Fruit fly (Drosophila melanogaster): ENCODE results near the gene vkg.

vkg gene

DNA sequence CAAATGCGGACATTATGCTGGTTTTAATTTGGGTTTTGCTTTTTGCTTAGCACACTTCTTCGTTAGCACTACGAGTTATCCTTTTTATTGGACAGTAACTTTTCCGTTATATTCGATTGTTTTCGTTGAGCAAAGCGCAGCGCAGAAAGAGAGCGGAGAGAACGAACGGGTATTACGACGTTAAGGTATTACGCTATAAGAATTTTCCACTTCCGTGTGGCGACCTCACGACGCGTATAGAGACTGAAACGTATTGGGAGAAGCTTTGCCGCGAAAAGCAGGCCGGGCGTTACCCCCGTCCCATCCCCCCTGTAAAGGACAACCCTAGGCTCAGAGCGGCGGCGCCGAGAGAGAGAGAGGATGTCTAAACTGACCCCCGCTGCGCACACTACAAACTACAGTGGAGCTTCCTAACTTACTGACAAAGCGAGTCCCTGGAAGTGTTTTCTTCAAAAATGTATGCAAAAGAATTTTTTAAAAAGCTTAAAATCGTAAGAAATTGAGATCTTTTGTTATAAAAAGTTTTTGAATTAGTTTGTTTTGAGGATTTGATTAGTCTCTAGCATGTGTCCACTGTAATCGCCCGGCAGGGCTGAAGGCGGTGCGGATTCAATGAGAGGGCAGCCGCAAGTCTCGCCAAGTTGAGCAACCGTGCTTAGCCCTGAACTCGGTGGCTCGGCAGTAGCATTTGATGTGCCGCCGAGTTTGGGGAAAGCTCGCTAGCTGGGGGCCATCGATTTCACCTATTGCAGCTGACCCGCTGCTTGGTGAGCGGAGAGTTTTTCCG, 23.1 kb downstream of the vkg start:
- TF ChIP-seq Ets98B (GFP tag; IDR thresholded peaks at IDR 0.05), result peak; percentile 88
- peak; percentile 88 for TF ChIP-seq CG34367 (tag; optimal IDR thresholded peaks at IDR 0.05)
- peak; percentile 41 for TF ChIP-seq D1 (tag; optimal IDR thresholded peaks at IDR 0.05)
- TF ChIP-seq CG8159 (tag; optimal IDR thresholded peaks at IDR 0.05), result peak; percentile 90
- TF ChIP-seq CG4496 (GFP tag; IDR thresholded peaks at IDR 0.05), result peak; percentile 94
- peak; percentile 91 for TF ChIP-seq CG12605 (GFP tag; IDR thresholded peaks at IDR 0.05)
- peak; percentile 38 for TF ChIP-seq EcR (GFP tag; optimal IDR thresholded peaks at IDR 0.05)
- TF ChIP-seq CG8301 (tag; optimal IDR thresholded peaks at IDR 0.05), result peak; percentile 81
- TF ChIP-seq CG14655 (GFP tag; optimal IDR thresholded peaks at IDR 0.05), result peak; percentile 83
- peak; percentile 86 for TF ChIP-seq Pif1B (GFP tag; optimal IDR thresholded peaks at IDR 0.05)
- peak; percentile 89 for TF ChIP-seq CG17806 (tag; optimal IDR thresholded peaks at IDR 0.05)
- TF ChIP-seq gl (tag; optimal IDR thresholded peaks at IDR 0.05), result peak; percentile 73
- TF ChIP-seq CG13204 (GFP tag; optimal IDR thresholded peaks at IDR 0.05), result peak; percentile 69
- TF ChIP-seq CG10348 (GFP tag; IDR thresholded peaks at IDR 0.05), result peak; percentile 76
- peak; percentile 70 for TF ChIP-seq Snoo (tag; optimal IDR thresholded peaks at IDR 0.05)
- peak; percentile 90 for TF ChIP-seq CG15710 (tag; optimal IDR thresholded peaks at IDR 0.05)
- TF ChIP-seq CG9948 (tag; optimal IDR thresholded peaks at IDR 0.05), result peak; percentile 89
- peak; percentile 61; the same call in 1 of the 2 replicates for TF ChIP-seq rn (GFP tag; IDR thresholded peaks at IDR 0.05)
- TF ChIP-seq Pif1A (GFP tag; optimal IDR thresholded peaks at IDR 0.05), result peak; percentile 90
- peak; percentile 90 for TF ChIP-seq fd96Ca (GFP tag; IDR thresholded peaks at IDR 0.05)
- TF ChIP-seq CG32121 (GFP tag; IDR thresholded peaks at IDR 0.05), result peak; percentile 89

DNA sequence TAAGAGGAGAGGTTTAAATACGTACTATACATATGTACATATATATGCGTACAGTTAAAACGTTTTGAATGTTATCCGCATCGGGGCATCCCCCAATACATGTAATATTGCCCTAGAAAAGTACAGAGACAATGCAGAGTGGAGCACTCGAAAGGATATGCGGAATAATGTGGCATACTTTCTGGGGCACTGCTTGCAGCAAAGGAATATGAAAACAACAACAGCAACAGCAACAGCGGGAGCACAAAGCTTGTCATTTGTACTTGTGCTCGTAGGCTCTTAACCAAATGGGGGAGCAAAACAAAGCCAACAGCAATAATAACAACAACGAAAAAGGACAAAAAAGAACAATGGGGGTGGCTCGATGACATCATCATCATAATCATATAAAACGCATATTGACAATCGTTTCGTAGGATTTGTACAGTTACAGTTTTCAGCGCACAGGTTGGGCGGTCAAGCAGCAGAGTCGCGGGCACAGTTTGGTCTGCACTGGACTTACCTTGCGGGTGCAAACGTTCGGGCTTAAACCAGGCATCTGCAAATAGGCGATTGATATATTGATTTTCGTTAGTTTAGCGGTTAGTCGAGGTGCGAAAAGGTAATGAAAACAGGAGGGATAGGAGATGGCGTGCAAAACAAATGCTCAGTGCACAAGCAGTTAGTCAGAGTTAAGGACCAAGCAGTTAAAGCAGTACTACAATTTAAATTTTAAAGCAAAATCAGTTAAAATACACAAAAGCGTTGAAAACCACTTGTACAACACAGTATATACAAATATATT, 24.1 kb downstream of the vkg start:
- TF ChIP-seq CG8159 (tag; optimal IDR thresholded peaks at IDR 0.05) (no peak), CG12605 (GFP tag; IDR thresholded peaks at IDR 0.05) (no peak), CG15710 (tag; optimal IDR thresholded peaks at IDR 0.05) (no peak), CG17806 (tag; optimal IDR thresholded peaks at IDR 0.05) (no peak), CG8301 (tag; optimal IDR thresholded peaks at IDR 0.05) (no peak), rn (GFP tag; IDR thresholded peaks at IDR 0.05) (no peak), CG14655 (GFP tag; optimal IDR thresholded peaks at IDR 0.05) (no peak), Ets98B (GFP tag; IDR thresholded peaks at IDR 0.05) (no peak), CG10348 (GFP tag; IDR thresholded peaks at IDR 0.05) (no peak), EcR (GFP tag; optimal IDR thresholded peaks at IDR 0.05) (no peak), gl (tag; optimal IDR thresholded peaks at IDR 0.05) (no peak), Pif1B (GFP tag; optimal IDR thresholded peaks at IDR 0.05) (no peak), CG32121 (GFP tag; IDR thresholded peaks at IDR 0.05) (no peak), CG13204 (GFP tag; optimal IDR thresholded peaks at IDR 0.05) (no peak), CG34367 (tag; optimal IDR thresholded peaks at IDR 0.05) (no peak), CG9948 (tag; optimal IDR thresholded peaks at IDR 0.05) (no peak), D1 (tag; optimal IDR thresholded peaks at IDR 0.05) (no peak), Pif1A (GFP tag; optimal IDR thresholded peaks at IDR 0.05) (no peak)

DNA sequence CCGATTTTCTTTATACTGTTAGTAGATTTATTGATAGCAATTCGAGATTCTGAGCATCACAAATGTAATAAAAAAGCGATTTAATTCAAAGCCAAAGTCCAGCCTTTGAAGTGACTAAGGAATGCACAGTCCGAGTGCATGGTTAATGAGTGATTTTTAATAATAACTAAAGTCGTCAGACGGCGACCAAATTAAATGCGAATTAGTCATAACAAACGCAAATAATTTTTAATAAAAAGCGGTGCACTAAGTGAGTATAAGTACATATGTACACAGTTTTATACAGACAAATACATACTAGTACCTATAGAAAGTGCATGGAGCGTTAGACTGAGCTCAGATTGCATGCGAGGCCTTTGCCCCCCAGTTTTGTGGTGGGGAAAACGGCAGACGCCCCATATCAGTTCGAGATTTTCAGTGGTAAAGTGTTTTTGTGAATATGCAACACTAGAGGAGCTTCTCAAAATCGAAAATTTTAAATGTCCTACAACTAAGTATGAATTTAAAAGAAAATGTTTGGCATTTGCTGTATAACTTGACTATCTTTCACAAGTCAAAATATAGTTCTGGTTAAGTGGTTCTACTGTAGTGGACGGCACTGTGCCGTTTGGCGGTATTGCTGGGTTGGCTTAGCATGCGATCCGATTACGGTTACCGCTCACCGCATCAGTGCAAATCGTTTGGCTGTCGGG, 25.1 kb downstream of the vkg start:
- TF ChIP-seq rn (GFP tag; IDR thresholded peaks at IDR 0.05) (no peak), Ets98B (GFP tag; IDR thresholded peaks at IDR 0.05) (peak; percentile 75), Snoo (tag; optimal IDR thresholded peaks at IDR 0.05) (no peak), CG17806 (tag; optimal IDR thresholded peaks at IDR 0.05) (no peak), CG8159 (tag; optimal IDR thresholded peaks at IDR 0.05) (no peak), CG32121 (GFP tag; IDR thresholded peaks at IDR 0.05) (peak; percentile 49; the same call in 1 of the 2 replicates), CG10348 (GFP tag; IDR thresholded peaks at IDR 0.05) (no peak), Pif1A (GFP tag; optimal IDR thresholded peaks at IDR 0.05) (peak; percentile 34), CG9948 (tag; optimal IDR thresholded peaks at IDR 0.05) (no peak), gl (tag; optimal IDR thresholded peaks at IDR 0.05) (no peak), CG34367 (tag; optimal IDR thresholded peaks at IDR 0.05) (no peak), EcR (GFP tag; optimal IDR thresholded peaks at IDR 0.05) (no peak), CG15710 (tag; optimal IDR thresholded peaks at IDR 0.05) (peak; percentile 15), CG8301 (tag; optimal IDR thresholded peaks at IDR 0.05) (peak; percentile 16), fd96Ca (GFP tag; IDR thresholded peaks at IDR 0.05) (peak; percentile 57; the same call in 1 of the 3 replicates), CG13204 (GFP tag; optimal IDR thresholded peaks at IDR 0.05) (no peak), CG12605 (GFP tag; IDR thresholded peaks at IDR 0.05) (peak; percentile 60; the same call in 1 of the 2 replicates), CG4496 (GFP tag; IDR thresholded peaks at IDR 0.05) (peak; percentile 65; the same call in 2 of the 3 replicates), Pif1B (GFP tag; optimal IDR thresholded peaks at IDR 0.05) (no peak), CG14655 (GFP tag; optimal IDR thresholded peaks at IDR 0.05) (peak; percentile 45)

- TF ChIP-seq CG13204 (GFP tag; optimal IDR thresholded peaks at IDR 0.05), result no peak
- TF ChIP-seq CG8301 (tag; optimal IDR thresholded peaks at IDR 0.05), result no peak
- TF ChIP-seq Ets98B (GFP tag; IDR thresholded peaks at IDR 0.05), result no peak
- no peak for TF ChIP-seq fd96Ca (GFP tag; IDR thresholded peaks at IDR 0.05)
- no peak for TF ChIP-seq D1 (tag; optimal IDR thresholded peaks at IDR 0.05)
- no peak for TF ChIP-seq Pif1A (GFP tag; optimal IDR thresholded peaks at IDR 0.05)
- TF ChIP-seq CG12605 (GFP tag; IDR thresholded peaks at IDR 0.05), result no peak
- no peak for TF ChIP-seq rn (GFP tag; IDR thresholded peaks at IDR 0.05)
- TF ChIP-seq gl (tag; optimal IDR thresholded peaks at IDR 0.05), result no peak
- TF ChIP-seq CG8159 (tag; optimal IDR thresholded peaks at IDR 0.05), result no peak
- TF ChIP-seq CG17806 (tag; optimal IDR thresholded peaks at IDR 0.05), result no peak
- TF ChIP-seq Snoo (tag; optimal IDR thresholded peaks at IDR 0.05), result no peak
- TF ChIP-seq CG32121 (GFP tag; IDR thresholded peaks at IDR 0.05), result no peak
- TF ChIP-seq EcR (GFP tag; optimal IDR thresholded peaks at IDR 0.05), result no peak
- no peak for TF ChIP-seq Pif1B (GFP tag; optimal IDR thresholded peaks at IDR 0.05)
- no peak for TF ChIP-seq CG4496 (GFP tag; IDR thresholded peaks at IDR 0.05)
- TF ChIP-seq CG10348 (GFP tag; IDR thresholded peaks at IDR 0.05), result no peak
Observed at dm6 chr2L:5002031-5002430, 26.0 kb downstream of the vkg start.
